Fruit fly (Drosophila melanogaster) whole organism: ENCODE data around the gene RpL10Ab.

Source experiments
- CG8478 ChIP-seq: fragments of >200 bp; optimal IDR thresholded peaks from 2 replicates; lab custom pipeline; 2018; ENCODE audit warnings: inconsistent platforms
- pan ChIP-seq: fragments of >200 bp; optimal IDR thresholded peaks from 2 replicates; lab custom pipeline; 2017
- usp ChIP-seq: fragments of >200 bp; optimal IDR thresholded peaks from 2 replicates; lab custom pipeline; 2017; ENCODE audit warnings: missing biosample characterization, missing genetic modification characterization, mixed read lengths

dm6 chr3L:11774401-11774800 is 48.2 kb upstream of the RpL10Ab start, which contains the start of gene Tim13:
- TF ChIP-seq pan (no peak), usp (GFP tag; lab: Kevin White, UChicago) (no peak), CG8478 (lab: Kevin White, UChicago) (no peak)
